Worm (Caenorhabditis elegans): ENCODE measurements around the gene M60.6.

M60.6 gene

DNA sequence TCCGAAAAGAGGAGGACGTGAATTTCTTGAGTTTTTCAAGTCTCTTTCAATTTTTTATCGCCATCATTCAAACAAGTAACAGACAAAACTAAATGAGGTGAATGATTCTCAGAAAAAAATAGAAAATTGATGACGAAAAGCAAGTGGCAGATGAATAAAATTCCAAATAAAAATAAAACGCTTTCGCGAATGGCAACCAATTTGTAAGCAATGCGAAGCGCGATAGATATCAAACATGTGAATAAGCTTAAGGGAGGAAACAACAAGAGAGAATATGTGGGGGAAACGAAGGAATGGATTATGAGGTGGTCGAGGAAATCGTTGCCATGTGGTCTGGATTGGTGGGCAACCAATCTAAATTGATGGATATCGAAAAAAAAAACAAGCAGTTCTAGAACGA is 47.8 kb downstream of the M60.6 start:
- TF ChIP-seq sea-2 (GFP tag; optimal IDR thresholded peaks at IDR 0.05) (no peak), egl-27 (tag; optimal IDR thresholded peaks at IDR 0.05) (no peak), ZK546.5 (tag; optimal IDR thresholded peaks at IDR 0.05) (no peak), pha-4 (tag; optimal IDR thresholded peaks at IDR 0.05) (no peak), nhr-12 (tag; optimal IDR thresholded peaks at IDR 0.05) (no peak), tbx-2 (tag; optimal IDR thresholded peaks at IDR 0.05) (no peak), nhr-76 (tag; optimal IDR thresholded peaks at IDR 0.05) (no peak), skn-1 (tag; optimal IDR thresholded peaks at IDR 0.05) (no peak), lin-15B (tag; optimal IDR thresholded peaks at IDR 0.05) (no peak), mdl-1 (tag; optimal IDR thresholded peaks at IDR 0.05) (no peak), fkh-10 (GFP tag; optimal IDR thresholded peaks at IDR 0.05) (no peak), lin-39 (tag; optimal IDR thresholded peaks at IDR 0.05) (no peak), nhr-67 (tag; optimal IDR thresholded peaks at IDR 0.05) (no peak), unc-62 (GFP tag; optimal IDR thresholded peaks at IDR 0.05) (no peak), ceh-16 (tag; optimal IDR thresholded peaks at IDR 0.05) (no peak)

DNA sequence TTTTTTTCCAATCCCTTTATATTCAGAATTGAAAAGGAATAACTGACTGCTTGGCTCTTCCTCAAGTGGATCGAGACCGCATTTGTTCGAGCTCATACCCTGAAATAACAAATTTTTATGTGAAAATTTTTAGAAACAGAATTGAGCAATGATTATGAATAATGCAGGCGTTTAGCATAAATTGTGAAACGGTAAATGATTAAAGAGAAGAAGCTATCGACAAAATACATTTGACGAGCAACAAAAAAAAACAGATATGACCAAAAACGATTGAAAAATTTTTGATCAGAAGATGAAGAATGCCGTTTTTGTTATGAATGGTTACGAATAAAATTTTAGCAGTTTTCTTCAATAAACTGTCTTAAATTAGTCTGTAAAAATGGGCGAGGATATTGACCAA is 48.6 kb downstream of the M60.6 start, which contains the start of gene C17H11.6:
C17H11.6 (minus strand) TSS at position 101 of the 400 bp plus-strand sequence.
- TF ChIP-seq egl-5 (tag; optimal IDR thresholded peaks at IDR 0.05) (no peak), elt-1 (tag; optimal IDR thresholded peaks at IDR 0.05) (no peak), pha-4 (tag; optimal IDR thresholded peaks at IDR 0.05) (no peak), unc-39 (tag; optimal IDR thresholded peaks at IDR 0.05) (no peak), mdl-1 (tag; optimal IDR thresholded peaks at IDR 0.05) (no peak), nhr-77 (tag; optimal IDR thresholded peaks at IDR 0.05) (no peak), fkh-10 (GFP tag; optimal IDR thresholded peaks at IDR 0.05) (no peak)

DNA sequence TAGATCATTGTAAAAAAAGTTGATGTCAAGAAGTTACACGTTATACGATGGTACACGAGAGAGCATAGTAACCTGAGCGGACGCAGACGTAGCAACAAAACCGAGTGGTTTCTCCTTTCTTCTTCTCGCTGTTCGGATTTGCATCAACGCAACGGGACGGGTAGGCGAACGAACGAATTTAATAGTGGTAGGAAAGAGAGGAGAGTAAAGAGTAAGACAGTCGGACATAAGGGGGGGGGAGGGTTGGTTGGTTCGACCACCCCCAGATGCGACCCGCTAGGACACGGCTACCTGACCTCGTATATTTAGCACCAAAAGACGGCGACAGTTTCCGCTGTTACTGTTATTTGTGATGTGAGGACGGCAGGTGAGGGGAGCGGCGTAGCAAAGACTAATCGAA is 51.0 kb downstream of the M60.6 start:
- TF ChIP-seq nhr-23 (tag; optimal IDR thresholded peaks at IDR 0.05) (peak; percentile 14), pha-4 (tag; optimal IDR thresholded peaks at IDR 0.05) (no peak), zag-1 (tag; optimal IDR thresholded peaks at IDR 0.05) (no peak), hmg-11 (tag; optimal IDR thresholded peaks at IDR 0.05) (peak; percentile 13), nhr-25 (tag; optimal IDR thresholded peaks at IDR 0.05) (peak; percentile 70), ceh-16 (tag; optimal IDR thresholded peaks at IDR 0.05) (no peak)

DNA sequence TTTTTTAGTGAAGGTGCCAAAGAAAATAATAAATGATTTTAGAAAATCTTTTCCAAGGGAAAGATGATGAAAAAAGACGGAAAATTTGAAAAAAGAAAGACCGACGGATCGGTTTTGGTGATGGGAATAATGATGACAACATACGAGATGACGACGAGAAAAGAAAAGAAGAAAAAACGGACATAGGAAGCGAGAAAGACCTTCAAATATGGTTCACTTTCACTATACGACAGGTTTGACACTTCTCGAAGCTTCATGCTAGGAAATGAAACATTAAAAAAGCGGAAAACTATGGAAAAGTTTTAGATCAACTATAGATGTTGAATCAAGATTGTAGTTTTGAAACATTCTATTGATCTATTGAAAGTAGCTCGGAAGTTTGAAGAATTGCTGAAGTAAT is 52.1 kb downstream of the M60.6 start:
- TF ChIP-seq nhr-25 (tag; optimal IDR thresholded peaks at IDR 0.05) (peak; percentile 81), ztf-4 (tag; optimal IDR thresholded peaks at IDR 0.05) (no peak), nhr-23 (tag; optimal IDR thresholded peaks at IDR 0.05) (peak; percentile 65)

Measured in whole organism, L3 larva.